Fruit fly (Drosophila melanogaster): ENCODE data around the gene CG15822.
A peak's percentile ranks its signal among the peaks of the same experiment; 100 is the strongest.

Gene CG15822

dm6 chr3L:2164805-2165204, 1.1 kb upstream of the CG15822 start (continued):
- TF ChIP-seq CkIIα-i1 (GFP tag; IDR thresholded peaks at IDR 0.05) (no peak), CG15601 (tag; optimal IDR thresholded peaks at IDR 0.05) (no peak), CG16815 (GFP tag; optimal IDR thresholded peaks at IDR 0.05) (no peak), CG10321 (GFP tag; IDR thresholded peaks at IDR 0.05) (no peak), CG32532 (GFP tag; IDR thresholded peaks at IDR 0.05) (no peak), TFAM (GFP tag; optimal IDR thresholded peaks at IDR 0.05) (no peak), CG18476 (GFP tag; optimal IDR thresholded peaks at IDR 0.05) (no peak), HLH3B (GFP tag; IDR thresholded peaks at IDR 0.05) (peak; percentile 59), ci (GFP tag; IDR thresholded peaks at IDR 0.05) (peak; percentile 69; the same call in 1 of the 3 replicates), CG3847 (GFP tag; IDR thresholded peaks at IDR 0.05) (no peak), dimm (GFP tag; IDR thresholded peaks at IDR 0.05) (0 out of 2 replicates have a peak, but pooled peaks have one; percentile 6), Dad (GFP tag; optimal IDR thresholded peaks at IDR 0.05) (no peak), CG10654 (GFP tag; optimal IDR thresholded peaks at IDR 0.05) (no peak), ATbp (GFP tag; optimal IDR thresholded peaks at IDR 0.05) (no peak), CG15514 (GFP tag; optimal IDR thresholded peaks at IDR 0.05) (no peak), H2.0 (GFP tag; IDR thresholded peaks at IDR 0.05) (0 out of 2 replicates have a peak, but pooled peaks have one; percentile 31), HHEX (GFP tag; optimal IDR thresholded peaks at IDR 0.05) (no peak), Doc2 (GFP tag; IDR thresholded peaks at IDR 0.05) (no peak), CG10274 (GFP tag; optimal IDR thresholded peaks at IDR 0.05) (no peak), HLH4C (GFP tag; IDR thresholded peaks at IDR 0.05; ENCODE audit: partially characterized antibody) (no peak), Mes4 (GFP tag; optimal IDR thresholded peaks at IDR 0.05) (no peak), prd (optimal IDR thresholded peaks at IDR 0.05) (no peak), prd (GFP tag; IDR thresholded peaks at IDR 0.05) (peak; percentile 65; the same call in 2 of the 3 replicates), row (GFP tag; IDR thresholded peaks at IDR 0.05) (peak; percentile 60), CG4424 (GFP tag; optimal IDR thresholded peaks at IDR 0.05) (no peak), Camta (GFP tag; optimal IDR thresholded peaks at IDR 0.05) (no peak), CG3407 (GFP tag; optimal IDR thresholded peaks at IDR 0.05) (no peak), HLHmδ (GFP tag; optimal IDR thresholded peaks at IDR 0.05) (no peak), klu (GFP tag; IDR thresholded peaks at IDR 0.05) (no peak), sd (tag; optimal IDR thresholded peaks at IDR 0.05) (no peak), stwl (tag; optimal IDR thresholded peaks at IDR 0.05) (no peak), Ptx1 (GFP tag; IDR thresholded peaks at IDR 0.05) (peak; percentile 66), rib (GFP tag; IDR thresholded peaks at IDR 0.05) (no peak), aop (GFP tag; IDR thresholded peaks at IDR 0.05) (no peak), Fer1 (GFP tag; optimal IDR thresholded peaks at IDR 0.05) (peak; percentile 4), CG1233 (GFP tag; optimal IDR thresholded peaks at IDR 0.05) (no peak), Usf (GFP tag; optimal IDR thresholded peaks at IDR 0.05) (no peak), BEAF-32 (GFP tag; optimal IDR thresholded peaks at IDR 0.05) (no peak), lab (GFP tag; optimal IDR thresholded peaks at IDR 0.05) (peak; percentile 36), maf-S (GFP tag; optimal IDR thresholded peaks at IDR 0.05) (no peak), Hsf (GFP tag; optimal IDR thresholded peaks at IDR 0.05) (peak; percentile 4), gem (tag; optimal IDR thresholded peaks at IDR 0.05) (peak; percentile 45), wek (GFP tag; optimal IDR thresholded peaks at IDR 0.05) (no peak), Hmr (GFP tag; optimal IDR thresholded peaks at IDR 0.05) (no peak), CG8089 (GFP tag; optimal IDR thresholded peaks at IDR 0.05) (no peak), Sox102F (GFP tag; optimal IDR thresholded peaks at IDR 0.05) (peak; percentile 57), tap (tag; optimal IDR thresholded peaks at IDR 0.05) (no peak), CG17829 (tag; optimal IDR thresholded peaks at IDR 0.05) (no peak), onecut (GFP tag; IDR thresholded peaks at IDR 0.05) (no peak), CG4617 (GFP tag; optimal IDR thresholded peaks at IDR 0.05; ENCODE audit: borderline replicate concordance) (no peak), CG14667 (GFP tag; IDR thresholded peaks at IDR 0.05) (no peak), CG12236 (GFP tag; optimal IDR thresholded peaks at IDR 0.05) (no peak)

Measured in whole organism, embryonic.